Worm (Caenorhabditis elegans) whole organism, mixed stage, embryonic: ENCODE results near the gene C07A9.10.

Experiments used
- lsy-2 ChIP-seq: fragments of 150-350 bp; optimal IDR thresholded peaks from 2 replicates; lab custom pipeline; 2014; ENCODE audit warnings: missing biosample characterization, missing genetic modification characterization
- pha-4 ChIP-seq: fragments of 150-350 bp; optimal IDR thresholded peaks from 2 replicates; lab custom pipeline; 2018; ENCODE audit warnings: missing biosample characterization, missing genetic modification reagents, missing genetic modification characterization
- snpc-4 ChIP-seq: fragments of 150-350 bp; optimal IDR thresholded peaks from 2 replicates; lab custom pipeline; 2014; ENCODE audit warnings: missing biosample characterization, missing genetic modification characterization
- ztf-11 ChIP-seq: fragments of 150-350 bp; optimal IDR thresholded peaks from 2 replicates; lab custom pipeline; 2014; ENCODE audit warnings: missing biosample characterization, missing genetic modification characterization

ce11 chrIII:9703747-9704605 lies 18.1 kb upstream of the C07A9.10 start:
- TF ChIP-seq lsy-2 (tag; lab: Kevin White, UChicago) = no peak
- no peak for TF ChIP-seq snpc-4 (tag; lab: Kevin White, UChicago)
- TF ChIP-seq ztf-11 (tag; lab: Kevin White, UChicago) = no peak
- TF ChIP-seq pha-4 (tag; lab: Kevin White, UChicago) = no peak
